Worm (Caenorhabditis elegans): ENCODE results near the gene spn-4.

DNA sequence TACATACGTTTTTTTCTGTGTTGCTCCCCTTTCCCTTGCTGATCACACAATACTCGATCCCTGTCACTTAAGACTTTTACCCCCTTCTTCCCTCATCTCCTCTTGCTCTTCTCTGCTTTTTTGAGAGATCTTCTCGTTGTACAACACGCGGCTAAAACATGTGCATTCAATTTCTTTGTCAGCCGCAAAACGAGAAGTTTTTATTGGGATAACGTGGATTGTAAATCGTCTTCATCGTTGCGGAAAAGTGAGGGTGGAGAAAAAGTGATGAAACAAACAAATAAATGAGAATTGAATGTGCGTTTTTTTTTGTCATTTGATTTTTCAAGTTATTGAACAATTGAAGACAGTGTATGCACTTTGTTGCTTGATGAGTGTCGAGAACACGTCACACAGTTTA is 15.3 kb downstream of the spn-4 start:
- TF ChIP-seq unc-86 (tag; optimal IDR thresholded peaks at IDR 0.05) (no peak), zip-5 (tag; optimal IDR thresholded peaks at IDR 0.05) (no peak), ama-1 (optimal IDR thresholded peaks at IDR 0.05) (no peak), ceh-18 (tag; optimal IDR thresholded peaks at IDR 0.05) (no peak), pros-1 (tag; optimal IDR thresholded peaks at IDR 0.05) (no peak), rnt-1 (tag; optimal IDR thresholded peaks at IDR 0.05) (no peak), odd-2 (tag; optimal IDR thresholded peaks at IDR 0.05) (no peak), sox-4 (tag; optimal IDR thresholded peaks at IDR 0.05) (no peak), nhr-11 (tag; optimal IDR thresholded peaks at IDR 0.05) (no peak)
